Worm (Caenorhabditis elegans) whole organism, L4/young adult: ENCODE data around the gene dpy-20.

Experiments used
- dao-5 ChIP-seq: sonication (generic microtip); optimal IDR thresholded peaks from 2 replicates; lab custom pipeline; 2016; ENCODE audit warnings: missing genotype, missing genetic modification characterization, moderate library complexity, missing compliant biosample characterization
- him-1 ChIP-seq: sonication (generic microtip); optimal IDR thresholded peaks from 2 replicates; lab custom pipeline; 2016; ENCODE audit warnings: missing genotype, missing genetic modification reagents, missing genetic modification characterization, missing compliant biosample characterization

ce11 chrIV:11681905-11682304, 18.7 kb downstream of the dpy-20 start, which contains the start of gene ZK792.4:
- no peak for TF ChIP-seq dao-5 (tag; lab: Kevin White, UChicago)
- TF ChIP-seq him-1 (tag; lab: Kevin White, UChicago) = no peak
